Fruit fly (Drosophila melanogaster): ENCODE measurements around the gene CG46383.

DNA sequence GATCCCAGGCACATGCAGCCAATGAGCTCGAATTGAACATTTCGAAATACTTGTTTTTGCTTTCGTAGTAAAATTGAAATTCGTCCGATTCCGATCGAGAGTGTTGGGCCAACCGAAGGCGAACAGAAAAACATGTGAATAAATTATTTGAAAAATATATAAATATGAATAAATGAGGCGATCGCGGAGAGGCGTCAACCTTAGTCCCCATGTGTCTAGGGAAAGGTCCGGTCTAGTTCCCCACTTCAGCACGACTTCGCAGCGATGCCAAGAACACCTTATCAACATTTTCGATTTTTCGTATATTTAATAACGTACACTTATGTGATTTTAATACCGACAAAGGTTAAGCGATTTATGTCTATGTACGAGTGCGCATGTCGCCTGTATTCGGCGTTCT, 40.9 kb upstream of the CG46383 start:
- TF ChIP-seq CTCF (optimal IDR thresholded peaks at IDR 0.05): no peak
- no peak for TF ChIP-seq CG8478 (optimal IDR thresholded peaks at IDR 0.05)
